Fruit fly (Drosophila melanogaster): ENCODE results near the gene wac.

Gene wac

DNA sequence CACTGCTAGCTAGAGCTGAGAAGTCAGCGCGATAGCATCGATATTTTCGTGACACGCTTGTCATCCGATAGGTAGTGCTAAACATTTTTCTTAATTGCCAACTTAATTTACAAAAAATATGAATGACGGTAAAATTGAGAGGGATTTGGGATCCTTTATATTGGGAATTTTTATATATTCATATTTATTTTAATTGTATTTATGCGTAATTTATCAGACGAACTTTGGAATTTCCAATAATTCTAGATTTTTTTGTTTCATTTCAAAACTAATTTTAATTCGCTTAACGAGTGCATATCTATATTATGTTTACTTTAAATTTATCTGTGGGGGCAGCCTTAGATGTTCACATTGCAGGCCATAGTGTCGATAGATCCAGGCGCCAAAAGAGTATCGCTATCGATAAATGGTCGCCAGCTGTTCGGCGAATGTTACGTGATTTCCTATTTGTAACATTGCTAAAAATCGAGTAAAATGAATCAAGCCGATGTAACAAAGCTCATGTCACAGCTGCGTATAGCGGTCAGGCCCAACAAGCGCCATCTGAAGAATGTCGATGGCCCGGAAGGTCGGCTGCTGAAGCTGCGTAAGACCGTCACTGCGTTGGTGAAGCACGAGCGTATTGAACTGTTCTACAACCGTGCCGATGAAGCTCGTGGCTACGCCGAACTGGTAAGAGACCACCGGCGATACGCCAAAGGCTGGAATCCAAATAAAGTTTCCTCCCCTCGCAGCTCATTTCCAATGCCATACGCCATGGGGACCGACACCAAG is 6.6 kb downstream of the wac start, which contains the start of the genes Tudor-SN and mRpL17 (continued):
- peak; percentile 52 for TF ChIP-seq Max (GFP tag; optimal IDR thresholded peaks at IDR 0.05)
- no peak for TF ChIP-seq CG13624 (GFP tag; optimal IDR thresholded peaks at IDR 0.05)
- TF ChIP-seq cad (GFP tag; optimal IDR thresholded peaks at IDR 0.05): no peak
- no peak for TF ChIP-seq CG15011 (GFP tag; optimal IDR thresholded peaks at IDR 0.05)
- no peak for TF ChIP-seq ab (GFP tag; optimal IDR thresholded peaks at IDR 0.05)
- TF ChIP-seq CG4820 (GFP tag; optimal IDR thresholded peaks at IDR 0.05): peak; percentile 21
- peak; percentile 21 for TF ChIP-seq CG8290 (GFP tag; optimal IDR thresholded peaks at IDR 0.05)
- TF ChIP-seq CG8290 (tag; optimal IDR thresholded peaks at IDR 0.05): peak in 1 of 2 experiments; percentile 35
- no peak for TF ChIP-seq CG6813 (GFP tag; optimal IDR thresholded peaks at IDR 0.05)
- TF ChIP-seq CG34224 (GFP tag; IDR thresholded peaks at IDR 0.05; ENCODE audit: partially characterized antibody): peak; percentile 89
- TF ChIP-seq gfzf (GFP tag; optimal IDR thresholded peaks at IDR 0.05): no peak
- peak; percentile 19; the same call in 1 of the 2 replicates for TF ChIP-seq al (GFP tag; IDR thresholded peaks at IDR 0.05)
- TF ChIP-seq D (optimal IDR thresholded peaks at IDR 0.05): no peak
- no peak for TF ChIP-seq D (GFP tag; optimal IDR thresholded peaks at IDR 0.05)
- TF ChIP-seq CG18619 (GFP tag; optimal IDR thresholded peaks at IDR 0.05): peak; percentile 23
- TF ChIP-seq Nf-YC (tag; optimal IDR thresholded peaks at IDR 0.05): peak; percentile 57
- TF ChIP-seq CG6689 (GFP tag; IDR thresholded peaks at IDR 0.05): 0 out of 2 replicates have a peak, but pooled peaks have one; percentile 7
- TF ChIP-seq chn (GFP tag; optimal IDR thresholded peaks at IDR 0.05): peak; percentile 4
- TF ChIP-seq dmrt99B (tag; optimal IDR thresholded peaks at IDR 0.05): peak; percentile 27
- peak; percentile 55 for TF ChIP-seq CG13424 (tag; optimal IDR thresholded peaks at IDR 0.05)
- no peak for TF ChIP-seq CG12769 (tag; optimal IDR thresholded peaks at IDR 0.05)
- no peak for TF ChIP-seq Fer1 (GFP tag; optimal IDR thresholded peaks at IDR 0.05)
- TF ChIP-seq sug (tag; optimal IDR thresholded peaks at IDR 0.05): peak; percentile 41
- no peak for TF ChIP-seq dm (GFP tag; optimal IDR thresholded peaks at IDR 0.05)
- no peak for TF ChIP-seq CG3838 (GFP tag; optimal IDR thresholded peaks at IDR 0.05)
- TF ChIP-seq CG11695 (GFP tag; IDR thresholded peaks at IDR 0.05): no peak
- TF ChIP-seq amos (GFP tag; IDR thresholded peaks at IDR 0.05; ENCODE audit: partially characterized antibody): peak; percentile 99
- TF ChIP-seq CG1792 (GFP tag; optimal IDR thresholded peaks at IDR 0.05): peak; percentile 16
- peak; percentile 21 for TF ChIP-seq vvl (GFP tag; IDR thresholded peaks at IDR 0.05)
- TF ChIP-seq CG8924 (tag; optimal IDR thresholded peaks at IDR 0.05): peak; percentile 30
- TF ChIP-seq dysf (GFP tag; IDR thresholded peaks at IDR 0.05): no peak
- TF ChIP-seq gsb-n (tag; optimal IDR thresholded peaks at IDR 0.05): peak; percentile 13
- no peak for TF ChIP-seq E2f1 (GFP tag; IDR thresholded peaks at IDR 0.05)
- TF ChIP-seq ham (GFP tag; IDR thresholded peaks at IDR 0.05): no peak
- no peak for TF ChIP-seq CG10959 (GFP tag; IDR thresholded peaks at IDR 0.05)
- TF ChIP-seq CG8765 (GFP tag; IDR thresholded peaks at IDR 0.05): no peak
- no peak for TF ChIP-seq CG5953 (GFP tag; IDR thresholded peaks at IDR 0.05)
- TF ChIP-seq CG5180 (GFP tag; optimal IDR thresholded peaks at IDR 0.05): no peak
- TF ChIP-seq CG7987 (GFP tag; optimal IDR thresholded peaks at IDR 0.05): no peak
- no peak for TF ChIP-seq maf-S (GFP tag; optimal IDR thresholded peaks at IDR 0.05)
- TF ChIP-seq Pdp1 (GFP tag; optimal IDR thresholded peaks at IDR 0.05): peak in 1 of 2 experiments; percentile 98
- no peak for TF ChIP-seq h (optimal IDR thresholded peaks at IDR 0.05)
- no peak for TF ChIP-seq CG18764 (GFP tag; optimal IDR thresholded peaks at IDR 0.05)
- TF ChIP-seq Doc2 (GFP tag; IDR thresholded peaks at IDR 0.05): no peak
- TF ChIP-seq ind (GFP tag; optimal IDR thresholded peaks at IDR 0.05): peak; percentile 51
- TF ChIP-seq Dref (GFP tag; IDR thresholded peaks at IDR 0.05): peak; percentile 72
- no peak for TF ChIP-seq Optix (GFP tag; IDR thresholded peaks at IDR 0.05)
- peak; percentile 38 for TF ChIP-seq D19A (tag; optimal IDR thresholded peaks at IDR 0.05)
- no peak for TF ChIP-seq chif (GFP tag; optimal IDR thresholded peaks at IDR 0.05)
- TF ChIP-seq fd96Cb (tag; optimal IDR thresholded peaks at IDR 0.05): peak; percentile 13
- TF ChIP-seq CG12299 (tag; optimal IDR thresholded peaks at IDR 0.05): no peak

Data from whole organism, embryonic.